Worm (Caenorhabditis elegans) whole organism, L2 larva: ENCODE measurements around the gene nspb-11.

ENCODE experiments used
- F13H6.1 ChIP-seq: sonication (generic microtip); optimal IDR thresholded peaks from 2 replicates; lab custom pipeline; 2016; ENCODE audit warnings: missing genetic modification characterization, missing compliant biosample characterization
- ceh-82 ChIP-seq: fragments of 150-350 bp; optimal IDR thresholded peaks from 2 replicates; lab custom pipeline; 2014; ENCODE audit warnings: missing biosample characterization, missing genetic modification characterization

DNA sequence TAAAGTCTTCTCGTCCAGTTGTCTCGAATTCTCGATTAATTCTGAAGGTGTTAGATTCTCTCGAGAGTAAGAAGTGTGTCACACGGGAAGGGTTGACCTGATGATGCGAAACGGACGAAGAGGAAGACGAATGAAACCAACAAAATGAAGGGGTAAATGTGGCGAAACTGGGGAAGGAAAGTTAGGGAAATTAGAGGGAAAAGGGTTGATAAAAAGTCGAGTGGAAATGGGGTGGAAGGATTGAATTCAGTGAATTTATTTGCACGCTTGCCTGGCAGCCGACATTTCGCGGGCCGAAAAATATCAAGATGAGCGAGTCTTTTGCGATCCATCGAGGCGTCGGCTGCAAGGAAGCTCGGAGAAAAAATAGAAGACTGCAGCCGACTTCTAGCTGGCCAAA lies 41.0 kb downstream of the nspb-11 start, which contains the start of gene F58G1.7:
- TF ChIP-seq ceh-82 (tag; lab: Kevin White, UChicago) (no peak), F13H6.1 (tag; lab: Kevin White, UChicago) (no peak)
